Worm (Caenorhabditis elegans) whole organism, L1 larva: Measurements from ENCODE around the gene coa-3.

Experiments
- C04F5.9 ChIP-seq: sonication (generic microtip); optimal IDR thresholded peaks from 2 replicates; lab custom pipeline; 2016; ENCODE audit warnings: missing genetic modification characterization, missing compliant biosample characterization
- aha-1 ChIP-seq: fragments of 150-350 bp; optimal IDR thresholded peaks from 2 replicates; lab custom pipeline; 2014; ENCODE audit warnings: missing biosample characterization, missing genetic modification characterization
- alr-1 ChIP-seq: fragments of 200-800 bp; sonication (Bioruptor generic); optimal IDR thresholded peaks from 2 replicates; lab custom pipeline; 2018; ENCODE audit warnings: borderline replicate concordance, mild to moderate bottlenecking, missing genetic modification characterization, missing compliant biosample characterization
- ama-1 ChIP-seq: fragments of 150-350 bp; optimal IDR thresholded peaks from 2 replicates; lab custom pipeline; 2014
- blmp-1 ChIP-seq: fragments of 150-350 bp; optimal IDR thresholded peaks from 2 replicates; lab custom pipeline; 2014; ENCODE audit warnings: missing biosample characterization, missing genetic modification characterization
- ceh-82 ChIP-seq, 3 experiments: fragments of 150-350 bp in 1 of 3; sonication (generic microtip) in 2 of 3; optimal IDR thresholded peaks; 2 replicates each; lab custom pipeline; 2014 to 2017; ENCODE audit warnings: missing biosample characterization in 3 of 3, missing genetic modification characterization in 3 of 3
- ceh-88 ChIP-seq: fragments of 200-800 bp; sonication (Bioruptor generic); IDR thresholded peaks from 2 replicates; pipeline ENCODE4 v1.3.6; 2022; ENCODE audit warnings: missing genetic modification characterization, missing compliant biosample characterization
- dsc-1 ChIP-seq: sonication (generic microtip); optimal IDR thresholded peaks from 2 replicates; lab custom pipeline; 2016; ENCODE audit warnings: mild to moderate bottlenecking, missing genetic modification characterization, missing compliant biosample characterization
- efl-1 ChIP-seq, 4 experiments: fragments of 150-350 bp; optimal IDR thresholded peaks in 3 of 4; peaks in 1 of 4; 1 replicate in 1 of 4; 2 replicates in 3 of 4; lab custom pipeline; 2014; ENCODE audit warnings: missing biosample characterization in 2 of 4, missing genetic modification characterization in 2 of 4, missing genetic modification reagents in 2 of 4
- egl-13 ChIP-seq: sonication (generic microtip); optimal IDR thresholded peaks from 2 replicates; lab custom pipeline; 2016; ENCODE audit warnings: missing genotype, missing genetic modification reagents, missing genetic modification characterization, missing compliant biosample characterization
- egl-27 ChIP-seq, 2 experiments: fragments of 150-350 bp in 1 of 2; sonication (generic microtip); optimal IDR thresholded peaks; 3 replicates each; lab custom pipeline; 2017 to 2018; ENCODE audit warnings: missing biosample characterization in 2 of 2, missing genetic modification characterization in 2 of 2, missing genetic modification reagents in 2 of 2
- elt-2 ChIP-seq: sonication (generic microtip); optimal IDR thresholded peaks from 2 replicates; lab custom pipeline; 2016; ENCODE audit warnings: missing genetic modification characterization, mild to moderate bottlenecking, inconsistent platforms, missing compliant biosample characterization, missing genetic modification reagents
- fkh-8 ChIP-seq: sonication (generic microtip); optimal IDR thresholded peaks from 2 replicates; lab custom pipeline; 2016; ENCODE audit warnings: mild to moderate bottlenecking, missing genetic modification characterization, missing compliant biosample characterization
- hlh-4 ChIP-seq: sonication (generic microtip); optimal IDR thresholded peaks from 2 replicates; lab custom pipeline; 2016; ENCODE audit warnings: mild to moderate bottlenecking, missing genetic modification characterization, missing compliant biosample characterization
- hpl-2 ChIP-seq: fragments of 150-350 bp; optimal IDR thresholded peaks from 2 replicates; lab custom pipeline; 2014; ENCODE audit warnings: missing biosample characterization, missing genetic modification reagents, missing genetic modification characterization
- lin-13 ChIP-seq: fragments of 150-350 bp; optimal IDR thresholded peaks from 2 replicates; lab custom pipeline; 2014; ENCODE audit warnings: missing biosample characterization, missing genetic modification reagents, missing genetic modification characterization
- lin-14 ChIP-seq: fragments of 200-800 bp; sonication (Bioruptor generic); optimal IDR thresholded peaks from 2 replicates; lab custom pipeline; 2018; ENCODE audit warnings: mild to moderate bottlenecking, missing genetic modification characterization, moderate library complexity, missing compliant biosample characterization
- lin-15B ChIP-seq: fragments of 150-350 bp; sonication (generic microtip); optimal IDR thresholded peaks from 3 replicates; lab custom pipeline; 2014; ENCODE audit warnings: missing biosample characterization, missing genetic modification characterization
- lin-35 ChIP-seq, 2 experiments: fragments of 150-350 bp; optimal IDR thresholded peaks; 2 replicates each; lab custom pipeline; 2014; ENCODE audit warnings: missing biosample characterization in 2 of 2, missing genetic modification characterization in 2 of 2, missing genetic modification reagents in 2 of 2
- lin-39 ChIP-seq: fragments of 150-350 bp; optimal IDR thresholded peaks from 2 replicates; lab custom pipeline; 2014; ENCODE audit warnings: missing biosample characterization, missing genetic modification reagents, missing genetic modification characterization
- lir-3 ChIP-seq: sonication (generic microtip); optimal IDR thresholded peaks from 2 replicates; lab custom pipeline; 2016; ENCODE audit warnings: mild to moderate bottlenecking, missing genetic modification characterization, moderate library complexity, missing compliant biosample characterization; ENCODE audit not compliant: poor library complexity
- lsy-2 ChIP-seq, 2 experiments: fragments of 150-350 bp; optimal IDR thresholded peaks; 2 replicates each; lab custom pipeline; 2014; ENCODE audit warnings: missing biosample characterization in 2 of 2, missing genetic modification characterization in 2 of 2
- mef-2 ChIP-seq: fragments of 150-350 bp; optimal IDR thresholded peaks from 2 replicates; lab custom pipeline; 2014; ENCODE audit warnings: missing biosample characterization, missing genetic modification characterization
- nhr-19 ChIP-seq: fragments of 200-800 bp; sonication (Bioruptor generic); conservative IDR thresholded peaks from 2 replicates; pipeline ENCODE4 v1.3.6; 2022; ENCODE audit warnings: missing genetic modification characterization, missing compliant biosample characterization
- nhr-20 ChIP-seq: sonication (generic microtip); optimal IDR thresholded peaks from 2 replicates; lab custom pipeline; 2016; ENCODE audit warnings: mild to moderate bottlenecking, missing genetic modification characterization, missing compliant biosample characterization
- nhr-237 ChIP-seq: fragments of 150-350 bp; optimal IDR thresholded peaks from 2 replicates; lab custom pipeline; 2014; ENCODE audit warnings: missing biosample characterization, missing genetic modification characterization
- nhr-28 ChIP-seq: fragments of 150-350 bp; optimal IDR thresholded peaks from 2 replicates; lab custom pipeline; 2014; ENCODE audit warnings: missing biosample characterization, missing genetic modification characterization
- nhr-47 ChIP-seq: sonication (generic microtip); optimal IDR thresholded peaks from 2 replicates; lab custom pipeline; 2016; ENCODE audit warnings: mild to moderate bottlenecking, missing genetic modification characterization, moderate library complexity, missing compliant biosample characterization
- nhr-71 ChIP-seq: sonication (generic microtip); optimal IDR thresholded peaks from 2 replicates; lab custom pipeline; 2016; ENCODE audit warnings: mild to moderate bottlenecking, missing genetic modification characterization, moderate library complexity, missing compliant biosample characterization
- nhr-84 ChIP-seq: sonication (generic microtip); optimal IDR thresholded peaks from 2 replicates; lab custom pipeline; 2017; ENCODE audit warnings: missing biosample characterization, missing genetic modification characterization
- nhr-85 ChIP-seq: sonication (generic microtip); peaks from one replicate; lab custom pipeline; 2016; ENCODE audit warnings: missing genetic modification characterization, inconsistent platforms, missing compliant biosample characterization
- nhr-90 ChIP-seq: sonication (generic microtip); optimal IDR thresholded peaks from 2 replicates; lab custom pipeline; 2016; ENCODE audit warnings: mild to moderate bottlenecking, missing genetic modification characterization, missing compliant biosample characterization; ENCODE audit not compliant: poor library complexity
- pag-3 ChIP-seq: sonication (generic microtip); optimal IDR thresholded peaks from 2 replicates; lab custom pipeline; 2017; ENCODE audit warnings: missing genetic modification characterization, mild to moderate bottlenecking, missing compliant biosample characterization, antibody characterized with exemption, borderline replicate concordance; ENCODE audit not compliant: insufficient read depth
- rnt-1 ChIP-seq: sonication (generic microtip); optimal IDR thresholded peaks from 2 replicates; lab custom pipeline; 2016; ENCODE audit warnings: mild to moderate bottlenecking, missing genetic modification characterization, moderate library complexity, missing compliant biosample characterization
- sox-4 ChIP-seq: sonication (generic microtip); optimal IDR thresholded peaks from 2 replicates; lab custom pipeline; 2016; ENCODE audit warnings: missing genetic modification characterization, missing compliant biosample characterization
- sptf-1 ChIP-seq: fragments of 150-350 bp; optimal IDR thresholded peaks from 2 replicates; lab custom pipeline; 2014; ENCODE audit warnings: missing biosample characterization, missing genetic modification characterization
- swsn-7 ChIP-seq: sonication (generic microtip); optimal IDR thresholded peaks from 2 replicates; lab custom pipeline; 2016; ENCODE audit warnings: missing genetic modification characterization, missing compliant biosample characterization
- tbx-2 ChIP-seq: sonication (generic microtip); optimal IDR thresholded peaks from 2 replicates; lab custom pipeline; 2016; ENCODE audit warnings: missing genetic modification characterization, missing compliant biosample characterization
- tlp-1 ChIP-seq: fragments of 150-350 bp; optimal IDR thresholded peaks from 2 replicates; lab custom pipeline; 2014; ENCODE audit warnings: missing biosample characterization, missing genetic modification characterization
- unc-130 ChIP-seq: fragments of 150-350 bp; optimal IDR thresholded peaks from 2 replicates; lab custom pipeline; 2017; ENCODE audit warnings: missing biosample characterization, missing genetic modification characterization, inconsistent platforms
- unc-30 ChIP-seq: sonication (generic microtip); optimal IDR thresholded peaks from 2 replicates; lab custom pipeline; 2017; ENCODE audit warnings: missing biosample characterization, missing genetic modification characterization
- unc-98 ChIP-seq: fragments of 200-800 bp; sonication (Bioruptor generic); IDR thresholded peaks from 2 replicates; pipeline ENCODE4 v1.3.6; 2022; ENCODE audit warnings: missing genetic modification characterization, missing compliant biosample characterization
- zag-1 ChIP-seq: fragments of 150-350 bp; optimal IDR thresholded peaks from 2 replicates; lab custom pipeline; 2014; ENCODE audit warnings: missing biosample characterization, missing genetic modification characterization
- ztf-11 ChIP-seq, 2 experiments: sonication (generic microtip); optimal IDR thresholded peaks; 2 replicates each; lab custom pipeline; 2016 to 2017; ENCODE audit warnings: missing genetic modification characterization in 2 of 2, missing biosample characterization in 1 of 2, missing compliant biosample characterization in 1 of 2

coa-3 gene

DNA sequence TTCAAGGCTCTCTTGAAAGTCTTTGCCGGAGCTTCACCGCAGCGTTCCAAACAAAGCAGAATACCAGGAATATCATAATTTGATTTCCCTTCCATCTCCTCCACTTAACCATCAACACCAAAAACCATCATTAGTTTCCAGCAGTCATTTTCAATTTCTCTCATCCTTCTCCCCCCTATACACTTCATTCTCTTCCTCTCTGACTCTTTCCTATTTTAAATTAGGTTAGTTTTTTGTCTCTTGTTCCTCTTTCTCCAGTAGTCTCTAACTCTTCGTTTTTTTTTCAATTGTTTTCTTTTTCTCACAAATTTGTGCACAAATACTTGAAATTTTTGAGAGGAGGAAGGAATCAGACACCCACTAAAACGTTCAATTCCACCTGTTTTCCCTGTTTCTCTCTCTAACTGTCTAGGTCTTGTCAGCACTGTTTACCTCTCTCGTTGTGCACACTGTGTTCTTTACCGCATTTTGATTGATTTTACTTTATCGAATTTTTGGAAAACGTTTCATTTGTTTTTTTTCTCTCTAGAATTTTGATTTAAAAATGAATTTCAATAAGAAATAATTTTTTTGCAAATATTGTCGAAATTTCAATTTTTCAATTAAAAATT lies 4.4 kb upstream of the coa-3 start (continued):
- TF ChIP-seq nhr-90 (tag; lab: Kevin White, UChicago) (no peak), nhr-71 (tag; lab: Kevin White, UChicago) (no peak), lin-13 (GFP tag; lab: Kevin White, UChicago) (no peak)

DNA sequence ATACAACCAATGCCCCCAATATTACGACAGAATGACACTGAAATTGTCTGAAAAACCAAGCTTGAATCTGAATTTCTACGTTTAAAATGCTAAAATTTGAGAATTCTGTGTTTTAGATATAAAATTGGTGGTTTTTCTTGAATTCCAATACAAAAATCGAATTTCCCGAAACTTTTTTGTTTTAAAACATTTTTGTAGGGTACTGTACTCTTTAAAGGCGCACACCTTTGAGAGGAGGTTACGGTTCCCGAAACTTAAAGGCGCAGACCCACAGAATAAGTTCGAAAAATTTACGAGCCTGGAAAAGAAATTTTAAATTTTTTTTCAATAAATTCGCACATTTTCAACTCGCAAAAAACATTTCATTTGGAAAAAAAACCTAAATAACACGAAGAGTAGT lies 2.2 kb upstream of the coa-3 start:
- TF ChIP-seq efl-1 (optimal IDR thresholded peaks at IDR 0.05; lab: Kevin White, UChicago) (no peak), efl-1 (GFP tag; optimal IDR thresholded peaks at IDR 0.05 in 1 of 2; lab: Kevin White, UChicago) (peak in 1 of 2 experiments; percentile 72), unc-98 (no peak)

DNA sequence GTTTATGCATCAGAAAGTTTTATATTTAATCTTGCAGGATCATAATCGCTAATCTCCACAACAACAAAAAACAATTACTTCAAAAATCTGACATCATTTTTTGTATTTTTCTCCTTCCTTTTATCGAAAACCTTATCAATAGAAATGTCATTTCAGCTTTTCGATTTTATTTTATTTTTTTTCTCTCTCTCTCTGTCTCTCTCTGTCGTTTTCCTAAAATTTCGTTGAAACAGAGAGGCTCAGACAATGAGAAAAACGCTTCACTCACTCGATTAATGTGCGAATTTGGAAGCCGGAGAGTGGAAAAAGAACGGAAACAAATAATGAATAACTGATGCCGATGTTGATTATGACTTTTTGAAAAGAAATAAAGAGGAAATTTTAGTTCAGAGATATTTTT lies 1.7 kb upstream of the coa-3 start:
- TF ChIP-seq lin-35 (GFP tag; optimal IDR thresholded peaks at IDR 0.05; lab: Kevin White, UChicago), result peak in 1 of 2 experiments; percentile 37
- TF ChIP-seq lin-15B (tag; lab: Kevin White, UChicago), result no peak
- peak; percentile 84 for TF ChIP-seq elt-2 (tag; lab: Kevin White, UChicago)
- TF ChIP-seq lin-14 (GFP tag; lab: Kevin White, UChicago), result peak; percentile 36
- TF ChIP-seq nhr-71 (tag; lab: Kevin White, UChicago), result peak; percentile 17
- TF ChIP-seq efl-1 (optimal IDR thresholded peaks at IDR 0.05; lab: Kevin White, UChicago), result peak in 1 of 2 experiments; percentile 9
- peak in 1 of 2 experiments; percentile 58 for TF ChIP-seq efl-1 (GFP tag; optimal IDR thresholded peaks at IDR 0.05 in 1 of 2; lab: Kevin White, UChicago)
- no peak for TF ChIP-seq nhr-20
- TF ChIP-seq, all 84 proteins: peak for 5

DNA sequence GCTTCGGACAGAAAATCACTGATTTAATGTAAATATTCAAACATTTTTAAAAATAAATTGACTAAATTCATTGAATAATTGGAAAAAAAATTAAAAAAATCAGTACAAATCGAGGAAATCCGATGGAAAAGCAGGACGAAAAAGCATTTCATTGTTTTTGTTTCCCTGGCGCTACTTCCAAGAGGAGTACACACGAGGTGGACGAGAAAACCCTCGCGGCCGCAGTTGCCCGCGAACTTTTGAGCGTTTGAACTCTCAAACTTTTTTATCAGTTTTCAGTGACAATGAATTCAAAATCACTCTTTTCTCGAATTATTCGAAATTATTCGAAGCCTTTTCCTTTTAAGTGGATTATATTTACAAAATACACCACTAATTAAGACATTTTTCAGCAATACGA lies 602 bp upstream of the coa-3 start, which contains the start of gene F35D11.4:
Gene F35D11.4, plus strand, starts transcription at position 393 of the 400 bp plus-strand sequence.
- peak; percentile 57 for TF ChIP-seq unc-130
- TF ChIP-seq ceh-88, result peak; percentile 39; the same call in 1 of the 2 replicates
- peak; percentile 66 for TF ChIP-seq unc-98
- no peak for TF ChIP-seq hlh-4 (tag; lab: Kevin White, UChicago)
- TF ChIP-seq lin-39 (tag; lab: Kevin White, UChicago), result peak; percentile 37
- no peak for TF ChIP-seq tlp-1 (tag; lab: Kevin White, UChicago)
- TF ChIP-seq rnt-1, result peak; percentile 99
- TF ChIP-seq ceh-82 (tag; optimal IDR thresholded peaks at IDR 0.05; lab: Kevin White, UChicago), result peak; percentile 33 to 74 (median 63)
- no peak for TF ChIP-seq nhr-237 (tag; lab: Kevin White, UChicago)
- peak; percentile 88 for TF ChIP-seq sox-4 (tag; lab: Kevin White, UChicago)
- TF ChIP-seq fkh-8 (tag; lab: Kevin White, UChicago), result peak; percentile 74
- TF ChIP-seq tbx-2 (tag; lab: Kevin White, UChicago), result peak; percentile 90
- peak; percentile 89 for TF ChIP-seq nhr-47 (tag; lab: Kevin White, UChicago)
- no peak for TF ChIP-seq egl-27 (tag; optimal IDR thresholded peaks at IDR 0.05; lab: Kevin White, UChicago)
- no peak for TF ChIP-seq zag-1 (tag; lab: Kevin White, UChicago)
- peak in 1 of 2 experiments; percentile 89 for TF ChIP-seq ztf-11 (tag; optimal IDR thresholded peaks at IDR 0.05; lab: Kevin White, UChicago)
- TF ChIP-seq C04F5.9 (tag; lab: Kevin White, UChicago), result peak; percentile 89
- no peak for TF ChIP-seq ama-1 (lab: Kevin White, UChicago)
- no peak for TF ChIP-seq unc-30 (tag; lab: Kevin White, UChicago)
- TF ChIP-seq egl-13 (tag; lab: Kevin White, UChicago), result peak; percentile 79
- peak; percentile 61 for TF ChIP-seq blmp-1
- TF ChIP-seq nhr-19 (GFP tag; lab: Robert Waterston, UW), result peak; percentile 84
- no peak for TF ChIP-seq sptf-1 (tag; lab: Kevin White, UChicago)
- TF ChIP-seq lir-3 (tag; lab: Kevin White, UChicago), result peak; percentile 97
- TF ChIP-seq mef-2 (tag; lab: Kevin White, UChicago), result no peak
- no peak for TF ChIP-seq aha-1 (tag; lab: Kevin White, UChicago)
- TF ChIP-seq hpl-2 (GFP tag; lab: Kevin White, UChicago), result no peak
- no peak for TF ChIP-seq nhr-28 (tag; lab: Kevin White, UChicago)
- TF ChIP-seq nhr-85 (tag; lab: Kevin White, UChicago), result peak; percentile 94
- TF ChIP-seq alr-1 (tag; lab: Kevin White, UChicago), result no peak
- peak; percentile 84 for TF ChIP-seq dsc-1 (tag; lab: Kevin White, UChicago)
- peak; percentile 77 to 85 for TF ChIP-seq lsy-2 (tag; optimal IDR thresholded peaks at IDR 0.05; lab: Kevin White, UChicago)
- TF ChIP-seq pag-3, result no peak
- TF ChIP-seq swsn-7 (tag; lab: Kevin White, UChicago), result peak; percentile 83
- no peak for TF ChIP-seq nhr-84 (tag; lab: Kevin White, UChicago)
- TF ChIP-seq lin-13 (GFP tag; lab: Kevin White, UChicago), result peak; percentile 65
- TF ChIP-seq lin-35 (GFP tag; optimal IDR thresholded peaks at IDR 0.05; lab: Kevin White, UChicago), result peak; percentile 89 to 93
